Fruit fly (Drosophila melanogaster) whole organism, adult: ENCODE measurements around the gene CG42564.
A peak's percentile ranks its signal among the peaks of the same experiment; 100 is the strongest.

Source experiments
- CG11617 ChIP-seq: fragments of 200-800 bp; sonication (Bioruptor generic); optimal IDR thresholded peaks from 2 replicates; lab custom pipeline; 2017; ENCODE audit warnings: mild to moderate bottlenecking, missing biosample characterization, missing genetic modification reagents, missing genetic modification characterization
- CG12768 ChIP-seq: fragments of 200-800 bp; sonication (Bioruptor generic); optimal IDR thresholded peaks from 2 replicates; lab custom pipeline; 2017; ENCODE audit warnings: missing biosample characterization, missing genetic modification characterization, mild to moderate bottlenecking, moderate library complexity, missing genetic modification reagents
- CG14711 ChIP-seq: fragments of 200-800 bp; sonication (Bioruptor generic); optimal IDR thresholded peaks from 2 replicates; lab custom pipeline; 2018; ENCODE audit warnings: missing biosample characterization, mild to moderate bottlenecking, missing genetic modification characterization, moderate library complexity
- CG1620 ChIP-seq: fragments of 200-800 bp; sonication (Bioruptor generic); optimal IDR thresholded peaks from 2 replicates; lab custom pipeline; 2016; ENCODE audit warnings: missing biosample characterization, missing genetic modification characterization
- CG33017 ChIP-seq: fragments of 200-800 bp; sonication (Bioruptor generic); optimal IDR thresholded peaks from 2 replicates; lab custom pipeline; 2018; ENCODE audit warnings: missing biosample characterization, mild to moderate bottlenecking, missing genetic modification characterization, moderate library complexity
- CG5204 ChIP-seq: fragments of 200-800 bp; sonication (Bioruptor generic); optimal IDR thresholded peaks from 2 replicates; lab custom pipeline; 2016; ENCODE audit warnings: missing biosample characterization, missing genetic modification characterization
- CG7045 ChIP-seq: fragments of 200-800 bp; sonication (Bioruptor generic); optimal IDR thresholded peaks from 2 replicates; lab custom pipeline; 2017; ENCODE audit warnings: missing biosample characterization, mild to moderate bottlenecking, missing genetic modification characterization
- CG7101 ChIP-seq: fragments of 200-800 bp; sonication (Bioruptor generic); optimal IDR thresholded peaks from 2 replicates; lab custom pipeline; 2018; ENCODE audit warnings: missing biosample characterization, mild to moderate bottlenecking, missing genetic modification characterization, moderate library complexity
- Clk ChIP-seq: fragments of 200-800 bp; sonication (Bioruptor generic); optimal IDR thresholded peaks from 2 replicates; lab custom pipeline; 2017; ENCODE audit warnings: missing biosample characterization, missing genetic modification characterization
- Crg-1 ChIP-seq: fragments of 200-800 bp; sonication (Bioruptor generic); optimal IDR thresholded peaks from 2 replicates; lab custom pipeline; 2016; ENCODE audit warnings: missing biosample characterization, missing genetic modification characterization
- Hr96 ChIP-seq: fragments of 200-800 bp; sonication (Bioruptor generic); optimal IDR thresholded peaks from 2 replicates; lab custom pipeline; 2016; ENCODE audit warnings: missing biosample characterization, missing genetic modification characterization
- Mnt ChIP-seq: fragments of 200-800 bp; sonication (Bioruptor generic); optimal IDR thresholded peaks from 2 replicates; lab custom pipeline; 2016; ENCODE audit warnings: missing biosample characterization, mild to moderate bottlenecking, missing genetic modification characterization
- bab1 ChIP-seq: fragments of 200-800 bp; sonication (Bioruptor generic); optimal IDR thresholded peaks from 3 replicates; lab custom pipeline; 2019; ENCODE audit warnings: missing biosample characterization, mild to moderate bottlenecking, missing genetic modification characterization, moderate library complexity
- cic ChIP-seq: fragments of 200-800 bp; sonication (Bioruptor generic); optimal IDR thresholded peaks from 2 replicates; lab custom pipeline; 2017; ENCODE audit warnings: missing biosample characterization, mild to moderate bottlenecking, missing genetic modification characterization, moderate library complexity
- cnc ChIP-seq, 2 experiments: fragments of >200 bp; optimal IDR thresholded peaks; 2 replicates each; lab custom pipeline; 2017
- kay ChIP-seq: fragments of 200-800 bp; sonication (Bioruptor generic); peaks from one replicate; lab custom pipeline; 2016; ENCODE audit warnings: missing biosample characterization, missing genetic modification characterization, borderline replicate concordance
- ovo ChIP-seq: fragments of 200-800 bp; sonication (Bioruptor generic); optimal IDR thresholded peaks from 2 replicates; lab custom pipeline; 2016; ENCODE audit warnings: missing biosample characterization, missing genetic modification characterization
- pad ChIP-seq: fragments of 200-800 bp; sonication (Bioruptor generic); optimal IDR thresholded peaks from 3 replicates; lab custom pipeline; 2017; ENCODE audit warnings: missing biosample characterization, missing genetic modification characterization, mild to moderate bottlenecking, moderate library complexity, missing genetic modification reagents
- tj ChIP-seq: fragments of 200-800 bp; sonication (Bioruptor generic); optimal IDR thresholded peaks from 3 replicates; lab custom pipeline; 2017; ENCODE audit warnings: missing biosample characterization, mild to moderate bottlenecking, missing genetic modification characterization, moderate library complexity
- toe ChIP-seq: fragments of 200-800 bp; sonication (Bioruptor generic); optimal IDR thresholded peaks from 2 replicates; lab custom pipeline; 2016; ENCODE audit warnings: missing biosample characterization, missing genetic modification characterization

CG42564 gene

DNA sequence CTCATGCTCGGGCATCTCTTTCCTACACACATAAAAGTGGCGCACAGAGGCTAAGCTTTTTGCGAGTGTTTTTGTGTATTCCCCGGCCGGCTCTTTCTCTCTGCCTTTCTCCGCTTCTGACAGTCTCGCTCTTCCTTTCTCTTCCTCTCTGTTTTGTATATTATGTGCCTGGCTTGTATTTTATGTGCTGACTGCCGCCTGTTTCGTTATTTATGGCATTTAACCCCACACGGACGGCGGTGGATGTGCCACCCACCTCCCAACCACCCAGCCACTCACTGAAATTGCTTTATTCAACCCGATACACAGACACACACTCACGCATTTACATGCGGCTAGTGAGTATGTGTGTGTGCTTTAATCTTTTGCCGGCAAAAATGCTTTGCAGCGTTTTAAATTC lies 45.7 kb downstream of the CG42564 start:
- no peak for TF ChIP-seq pad (GFP tag; lab: Kevin White, UChicago)
- peak; percentile 9 for TF ChIP-seq tj (GFP tag; lab: Kevin White, UChicago)
- peak; percentile 35 for TF ChIP-seq CG12768 (GFP tag; lab: Kevin White, UChicago)

- TF ChIP-seq CG11617 (GFP tag; lab: Kevin White, UChicago) (no peak), tj (GFP tag; lab: Kevin White, UChicago) (no peak), Crg-1 (GFP tag; lab: Kevin White, UChicago) (no peak), CG7101 (tag; lab: Kevin White, UChicago) (no peak), ovo (GFP tag; lab: Kevin White, UChicago) (no peak), Clk (GFP tag; lab: Kevin White, UChicago) (no peak), CG12768 (GFP tag; lab: Kevin White, UChicago) (no peak), CG33017 (tag; lab: Kevin White, UChicago) (no peak), CG5204 (GFP tag; lab: Kevin White, UChicago) (no peak), pad (GFP tag; lab: Kevin White, UChicago) (no peak), cic (GFP tag; lab: Kevin White, UChicago) (no peak), CG7045 (GFP tag; lab: Kevin White, UChicago) (no peak), CG1620 (GFP tag; lab: Kevin White, UChicago) (no peak), toe (GFP tag; lab: Kevin White, UChicago) (no peak), bab1 (GFP tag; lab: Kevin White, UChicago) (no peak), kay (no peak), CG14711 (tag; lab: Kevin White, UChicago) (no peak), cnc (optimal IDR thresholded peaks at IDR 0.05; lab: Kevin White, UChicago) (no peak)
These were observed 47.0 kb downstream of the CG42564 start for dm6 chr3R:6421263-6421662.

- no peak for TF ChIP-seq CG14711 (tag; lab: Kevin White, UChicago)
- TF ChIP-seq tj (GFP tag; lab: Kevin White, UChicago): peak; percentile 80
- TF ChIP-seq CG33017 (tag; lab: Kevin White, UChicago): no peak
- peak; percentile 62 for TF ChIP-seq cic (GFP tag; lab: Kevin White, UChicago)
- TF ChIP-seq CG12768 (GFP tag; lab: Kevin White, UChicago): peak; percentile 11
These were observed 47.5 kb downstream of the CG42564 start for dm6 chr3R:6421712-6422141.

dm6 chr3R:6423128-6423527 lies 48.9 kb downstream of the CG42564 start:
- TF ChIP-seq ovo (GFP tag; lab: Kevin White, UChicago) (peak; percentile 18), pad (GFP tag; lab: Kevin White, UChicago) (no peak), tj (GFP tag; lab: Kevin White, UChicago) (peak; percentile 52)

DNA sequence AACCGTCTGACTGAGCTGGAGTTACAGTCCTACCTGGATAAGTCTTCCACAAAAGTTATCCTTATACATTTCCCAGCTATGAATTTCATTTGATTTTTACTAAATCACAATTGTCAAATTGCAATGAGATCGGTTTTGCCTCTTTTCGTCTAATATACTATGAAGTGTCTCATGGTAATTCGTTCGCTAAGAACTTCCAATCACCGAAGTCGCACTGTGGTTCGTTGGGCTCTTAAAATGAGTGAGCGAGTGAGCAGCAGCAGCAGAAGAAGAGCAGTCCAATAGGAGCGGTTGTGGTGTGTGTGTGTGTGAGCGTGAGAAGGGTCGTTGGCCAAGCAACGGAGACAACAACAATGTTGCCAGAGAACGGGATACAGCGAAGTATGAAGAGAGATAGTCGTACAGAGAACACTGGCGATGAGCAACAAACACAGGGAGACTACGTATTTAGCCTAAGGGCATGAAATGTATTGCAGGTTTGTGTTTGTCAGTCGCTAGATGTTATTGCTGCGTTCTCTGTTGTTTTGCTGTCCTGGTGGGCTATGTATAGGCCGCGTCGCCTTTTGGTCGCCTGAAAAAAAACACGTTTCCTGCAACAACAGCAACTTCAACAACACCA lies 49.8 kb downstream of the CG42564 start:
- TF ChIP-seq pad (GFP tag; lab: Kevin White, UChicago): peak; percentile 5
- peak; percentile 52 for TF ChIP-seq CG33017 (tag; lab: Kevin White, UChicago)
- no peak for TF ChIP-seq Mnt (GFP tag; lab: Kevin White, UChicago)
- TF ChIP-seq Clk (GFP tag; lab: Kevin White, UChicago): no peak
- TF ChIP-seq cnc (optimal IDR thresholded peaks at IDR 0.05; lab: Kevin White, UChicago): no peak
- peak; percentile 33 for TF ChIP-seq CG12768 (GFP tag; lab: Kevin White, UChicago)
- TF ChIP-seq kay: no peak
- peak; percentile 11 for TF ChIP-seq CG11617 (GFP tag; lab: Kevin White, UChicago)
- TF ChIP-seq Hr96: peak; percentile 78
- TF ChIP-seq tj (GFP tag; lab: Kevin White, UChicago): no peak
- peak; percentile 36 for TF ChIP-seq CG14711 (tag; lab: Kevin White, UChicago)
- peak; percentile 63 for TF ChIP-seq CG7101 (tag; lab: Kevin White, UChicago)
- peak; percentile 39 for TF ChIP-seq CG7045 (GFP tag; lab: Kevin White, UChicago)
- TF ChIP-seq bab1 (GFP tag; lab: Kevin White, UChicago): peak; percentile 59
- peak; percentile 42 for TF ChIP-seq toe (GFP tag; lab: Kevin White, UChicago)
- TF ChIP-seq CG1620 (GFP tag; lab: Kevin White, UChicago): peak; percentile 5
- no peak for TF ChIP-seq CG5204 (GFP tag; lab: Kevin White, UChicago)

DNA sequence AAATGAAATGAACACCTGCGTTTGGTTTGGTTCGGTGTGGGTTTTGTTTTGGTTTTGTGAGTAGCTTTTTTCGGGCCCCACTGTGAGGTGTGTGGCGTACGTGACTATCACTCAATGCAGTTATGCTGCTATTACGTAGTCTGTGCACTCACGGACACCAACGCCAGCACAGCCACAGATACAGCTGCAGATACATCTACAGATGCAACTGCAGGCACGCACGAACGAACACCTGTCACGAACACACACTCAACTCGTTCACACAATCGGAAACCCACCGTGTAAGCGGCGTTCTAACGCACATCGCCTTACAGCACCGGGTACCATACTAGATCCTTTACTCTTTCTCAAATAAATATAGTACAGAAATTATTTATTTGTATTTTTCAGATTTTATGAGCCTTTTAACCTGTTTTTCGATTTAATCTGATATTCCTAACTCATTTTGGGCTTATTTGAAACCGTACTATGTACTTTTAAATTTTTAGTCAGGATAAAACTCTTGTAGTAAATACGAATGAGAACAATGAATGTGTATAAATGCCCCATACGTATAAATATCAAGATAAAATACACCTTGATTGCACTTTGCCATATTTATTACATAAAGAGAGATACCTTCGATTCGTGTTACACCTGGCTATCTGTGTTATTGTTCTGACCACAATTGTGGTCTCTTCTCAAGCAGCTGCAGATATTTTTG lies 51.3 kb downstream of the CG42564 start:
- peak; percentile 30 for TF ChIP-seq CG7045 (GFP tag; lab: Kevin White, UChicago)
- no peak for TF ChIP-seq cic (GFP tag; lab: Kevin White, UChicago)
- no peak for TF ChIP-seq pad (GFP tag; lab: Kevin White, UChicago)
- peak; percentile 6 for TF ChIP-seq CG5204 (GFP tag; lab: Kevin White, UChicago)
- TF ChIP-seq Crg-1 (GFP tag; lab: Kevin White, UChicago): no peak
